Fruit fly (Drosophila melanogaster) Kc167 (cell line): ENCODE results near the gene CG4768.

ENCODE experiments used
- Myc ChIP-seq: fragments of >200 bp; optimal IDR thresholded peaks from 2 replicates; lab custom pipeline; 2017; ENCODE audit warnings: missing external identifiers
- Sin3A ChIP-seq: fragments of >200 bp; optimal IDR thresholded peaks from 2 replicates; lab custom pipeline; 2018; ENCODE audit warnings: missing external identifiers
- h ChIP-seq: fragments of >200 bp; optimal IDR thresholded peaks from 3 replicates; lab custom pipeline; 2018; ENCODE audit warnings: missing external identifiers
- insv ChIP-seq: fragments of >200 bp; optimal IDR thresholded peaks from 3 replicates; lab custom pipeline; 2018; ENCODE audit warnings: missing external identifiers
- psq ChIP-seq: fragments of >200 bp; optimal IDR thresholded peaks from 2 replicates; lab custom pipeline; 2017; ENCODE audit warnings: missing external identifiers
- ttk ChIP-seq: sonication (Bioruptor generic); optimal IDR thresholded peaks from 2 replicates; lab custom pipeline; 2017; ENCODE audit warnings: missing external identifiers

Gene CG4768

dm6 chrX:16839905-16840304 is 48.0 kb downstream of the CG4768 start:
- TF ChIP-seq Sin3A (lab: Kevin White, UChicago) (no peak), psq (lab: Kevin White, UChicago) (no peak), Myc (lab: Kevin White, UChicago) (no peak), ttk (no peak)

- TF ChIP-seq ttk, result no peak
- no peak for TF ChIP-seq h (lab: Kevin White, UChicago)
- no peak for TF ChIP-seq psq (lab: Kevin White, UChicago)
- TF ChIP-seq insv (lab: Kevin White, UChicago), result no peak
- TF ChIP-seq Sin3A (lab: Kevin White, UChicago), result no peak
- no peak for TF ChIP-seq Myc (lab: Kevin White, UChicago)
These were observed 52.4 kb downstream of the CG4768 start, which contains the start of gene RSG7 for dm6 chrX:16844295-16844694. RSG7 (minus strand) TSS chrX:16844433.

DNA sequence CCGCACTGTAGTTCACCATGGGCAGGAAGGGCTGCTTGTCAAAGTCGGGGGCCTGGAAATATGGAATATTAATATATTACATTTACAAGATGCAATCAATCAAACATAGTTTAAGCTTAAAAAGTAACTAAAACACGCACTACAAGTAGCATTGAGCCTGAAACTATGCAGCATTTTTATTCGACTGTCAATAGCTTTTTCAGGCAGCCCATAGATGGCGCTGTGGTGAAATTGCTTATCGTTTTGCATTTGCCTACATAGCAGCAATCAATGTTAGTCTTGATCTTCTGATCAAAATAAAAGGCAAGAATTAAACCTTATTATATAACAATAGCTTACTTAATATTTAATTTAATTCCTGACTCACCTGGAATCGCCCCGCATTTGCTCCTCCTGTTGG is 54.7 kb downstream of the CG4768 start:
- TF ChIP-seq h (lab: Kevin White, UChicago), result no peak
- TF ChIP-seq psq (lab: Kevin White, UChicago), result no peak
- no peak for TF ChIP-seq Sin3A (lab: Kevin White, UChicago)
- no peak for TF ChIP-seq insv (lab: Kevin White, UChicago)
- no peak for TF ChIP-seq Myc (lab: Kevin White, UChicago)
- no peak for TF ChIP-seq ttk
